Fruit fly (Drosophila melanogaster) whole organism, embryonic: ENCODE results near the gene lok.
A peak's percentile ranks its signal among the peaks of the same experiment; 100 is the strongest.

Experiments
- Bteb2 ChIP-seq: fragments of 200-800 bp; sonication (Bioruptor generic); optimal IDR thresholded peaks from 2 replicates; lab custom pipeline; 2016; ENCODE audit warnings: missing biosample characterization, missing genetic modification characterization
- CG11560 ChIP-seq: fragments of 200-800 bp; sonication (Bioruptor generic); IDR thresholded peaks from 3 replicates; pipeline ENCODE4 v1.3.6; 2022; ENCODE audit warnings: missing biosample characterization, missing genetic modification characterization
- CG12104 ChIP-seq: fragments of 200-800 bp; sonication (Bioruptor generic); optimal IDR thresholded peaks from 3 replicates; lab custom pipeline; 2016; ENCODE audit warnings: missing biosample characterization, missing genetic modification characterization
- CG13775 ChIP-seq: fragments of 200-800 bp; sonication (Bioruptor generic); optimal IDR thresholded peaks from 3 replicates; lab custom pipeline; 2017; ENCODE audit warnings: missing biosample characterization, mild to moderate bottlenecking, missing genetic modification characterization
- CG14050 ChIP-seq: fragments of 200-800 bp; sonication (Bioruptor generic); IDR thresholded peaks from 3 replicates; pipeline ENCODE4 v1.3.6; 2022; ENCODE audit warnings: missing biosample characterization, missing genetic modification characterization
- CG1602 ChIP-seq: fragments of 200-800 bp; sonication (Bioruptor generic); optimal IDR thresholded peaks from 3 replicates; lab custom pipeline; 2016; ENCODE audit warnings: missing biosample characterization, missing genetic modification characterization
- CG16863 ChIP-seq: fragments of 200-800 bp; sonication (Bioruptor generic); optimal IDR thresholded peaks from 3 replicates; lab custom pipeline; 2016; ENCODE audit warnings: missing biosample characterization, missing genetic modification characterization
- CG18476 ChIP-seq: fragments of 200-800 bp; sonication (Bioruptor generic); optimal IDR thresholded peaks from 2 replicates; lab custom pipeline; 2016; ENCODE audit warnings: missing biosample characterization, mild to moderate bottlenecking, missing genetic modification characterization
- CG2202 ChIP-seq: fragments of 200-800 bp; sonication (Bioruptor generic); optimal IDR thresholded peaks from 2 replicates; lab custom pipeline; 2018; ENCODE audit warnings: missing biosample characterization, mild to moderate bottlenecking, missing genetic modification characterization
- CG2712 ChIP-seq: fragments of 200-800 bp; optimal IDR thresholded peaks from 3 replicates; lab custom pipeline; 2019; ENCODE audit warnings: missing biosample characterization, mild to moderate bottlenecking, missing genetic modification characterization, moderate library complexity
- CG2875 ChIP-seq: fragments of 200-800 bp; sonication (Bioruptor generic); optimal IDR thresholded peaks from 2 replicates; lab custom pipeline; 2017; ENCODE audit warnings: missing biosample characterization, mild to moderate bottlenecking, missing genetic modification characterization, missing genetic modification reagents
- CG3163 ChIP-seq: fragments of 200-800 bp; sonication (Bioruptor generic); optimal IDR thresholded peaks from 3 replicates; lab custom pipeline; 2016; ENCODE audit warnings: missing biosample characterization, missing genetic modification characterization
- CG42726 ChIP-seq: fragments of 200-800 bp; sonication (Bioruptor generic); IDR thresholded peaks from 2 replicates; pipeline ENCODE4 v1.3.6; 2022; ENCODE audit warnings: missing biosample characterization, missing genetic modification characterization; ENCODE audit not compliant: partially characterized antibody
- CG4730 ChIP-seq: fragments of 200-800 bp; sonication (Bioruptor generic); IDR thresholded peaks from 2 replicates; pipeline ENCODE4 v1.3.6; 2022; ENCODE audit warnings: missing biosample characterization, missing genetic modification characterization
- CG5953 ChIP-seq: fragments of 200-800 bp; sonication (Bioruptor generic); IDR thresholded peaks from 2 replicates; pipeline ENCODE4 v1.3.6; 2022; ENCODE audit warnings: missing biosample characterization, missing genetic modification characterization
- CG6175 ChIP-seq: fragments of 200-800 bp; sonication (Bioruptor generic); IDR thresholded peaks from 3 replicates; pipeline ENCODE4 v1.3.6; 2022; ENCODE audit warnings: missing biosample characterization, missing genetic modification characterization
- CG6254 ChIP-seq: fragments of 200-800 bp; sonication (Bioruptor generic); optimal IDR thresholded peaks from 3 replicates; lab custom pipeline; 2017; ENCODE audit warnings: mild to moderate bottlenecking, missing biosample characterization, missing genetic modification reagents, missing genetic modification characterization
- CG6683 ChIP-seq: fragments of 200-800 bp; sonication (Bioruptor generic); optimal IDR thresholded peaks from 2 replicates; lab custom pipeline; 2017; ENCODE audit warnings: missing biosample characterization, mild to moderate bottlenecking, missing genetic modification characterization, missing genetic modification reagents
- CG6791 ChIP-seq: fragments of 200-800 bp; sonication (Bioruptor generic); IDR thresholded peaks from 3 replicates; pipeline ENCODE4 v1.3.6; 2022; ENCODE audit warnings: missing biosample characterization, missing genetic modification characterization; ENCODE audit not compliant: partially characterized antibody
- CG7357 ChIP-seq: fragments of 200-800 bp; sonication (Bioruptor generic); IDR thresholded peaks from 3 replicates; pipeline ENCODE4 v1.3.6; 2022; ENCODE audit warnings: missing biosample characterization, missing genetic modification characterization
- CG7745 ChIP-seq: fragments of 200-800 bp; sonication (Bioruptor generic); optimal IDR thresholded peaks from 2 replicates; lab custom pipeline; 2018; ENCODE audit warnings: missing biosample characterization, mild to moderate bottlenecking, missing genetic modification characterization, moderate library complexity
- CG9817 ChIP-seq: fragments of 200-800 bp; sonication (Bioruptor generic); optimal IDR thresholded peaks from 2 replicates; lab custom pipeline; 2018; ENCODE audit warnings: missing biosample characterization, mild to moderate bottlenecking, missing genetic modification characterization, moderate library complexity
- CoRest ChIP-seq: fragments of 200-800 bp; sonication (Bioruptor generic); optimal IDR thresholded peaks from 3 replicates; lab custom pipeline; 2018; ENCODE audit warnings: missing biosample characterization, mild to moderate bottlenecking, missing genetic modification characterization, moderate library complexity
- Dek ChIP-seq: fragments of 200-800 bp; sonication (Bioruptor generic); optimal IDR thresholded peaks from 3 replicates; lab custom pipeline; 2019; ENCODE audit warnings: missing biosample characterization, mild to moderate bottlenecking, missing genetic modification characterization, moderate library complexity
- Dll ChIP-seq: fragments of 200-800 bp; sonication (Bioruptor generic); IDR thresholded peaks from 4 replicates; pipeline ENCODE4 v1.3.6; 2022; ENCODE audit warnings: missing biosample characterization, missing genetic modification characterization; ENCODE audit not compliant: partially characterized antibody
- Elba2 ChIP-seq: fragments of 200-800 bp; sonication (Bioruptor generic); optimal IDR thresholded peaks from 3 replicates; lab custom pipeline; 2016; ENCODE audit warnings: missing biosample characterization, missing genetic modification characterization
- Fer2 ChIP-seq: fragments of 200-800 bp; sonication (Bioruptor generic); optimal IDR thresholded peaks from 2 replicates; lab custom pipeline; 2018; ENCODE audit warnings: missing biosample characterization, mild to moderate bottlenecking, missing genetic modification characterization, moderate library complexity
- Jarid2 ChIP-seq: fragments of 200-800 bp; sonication (Bioruptor generic); optimal IDR thresholded peaks from 3 replicates; lab custom pipeline; 2017; ENCODE audit warnings: mild to moderate bottlenecking, missing biosample characterization, missing genetic modification reagents, missing genetic modification characterization
- Meics ChIP-seq: fragments of 200-800 bp; sonication (Bioruptor generic); optimal IDR thresholded peaks from 2 replicates; lab custom pipeline; 2017; ENCODE audit warnings: missing biosample characterization, mild to moderate bottlenecking, missing genetic modification characterization
- Nf-YB ChIP-seq: fragments of 200-800 bp; sonication (Bioruptor generic); optimal IDR thresholded peaks from 3 replicates; lab custom pipeline; 2019; ENCODE audit warnings: missing biosample characterization, mild to moderate bottlenecking, missing genetic modification characterization, moderate library complexity
- Sox100B ChIP-seq: fragments of 200-800 bp; sonication (Bioruptor generic); optimal IDR thresholded peaks from 3 replicates; lab custom pipeline; 2018; ENCODE audit warnings: missing biosample characterization, mild to moderate bottlenecking, missing genetic modification characterization
- aop ChIP-seq: fragments of 200-800 bp; sonication (Bioruptor generic); IDR thresholded peaks from 2 replicates; pipeline ENCODE4 v1.3.6; 2022; ENCODE audit warnings: missing biosample characterization, missing genetic modification characterization
- ap ChIP-seq: fragments of 200-800 bp; sonication (Bioruptor generic); IDR thresholded peaks from 2 replicates; pipeline ENCODE4 v1.3.6; 2022; ENCODE audit warnings: missing biosample characterization, missing genetic modification characterization
- az2 ChIP-seq: fragments of 200-800 bp; sonication (Bioruptor generic); optimal IDR thresholded peaks from 3 replicates; lab custom pipeline; 2016; ENCODE audit warnings: missing biosample characterization, missing genetic modification characterization
- cg ChIP-seq: fragments of 200-800 bp; sonication (Bioruptor generic); optimal IDR thresholded peaks from 3 replicates; lab custom pipeline; 2019; ENCODE audit warnings: missing biosample characterization, mild to moderate bottlenecking, missing genetic modification characterization, moderate library complexity
- crp ChIP-seq, 2 experiments: fragments of 200-800 bp; sonication (Bioruptor generic); optimal IDR thresholded peaks; 2 replicates in 1 of 2; 3 replicates in 1 of 2; lab custom pipeline; 2017; ENCODE audit warnings: missing biosample characterization in 2 of 2, missing genetic modification characterization in 2 of 2, mild to moderate bottlenecking in 1 of 2, moderate library complexity in 1 of 2
- da ChIP-seq: fragments of 200-800 bp; sonication (Bioruptor generic); optimal IDR thresholded peaks from 2 replicates; lab custom pipeline; 2016; ENCODE audit warnings: missing biosample characterization, missing genetic modification characterization
- fd96Cb ChIP-seq: fragments of 200-800 bp; sonication (Bioruptor generic); optimal IDR thresholded peaks from 2 replicates; lab custom pipeline; 2018; ENCODE audit warnings: missing biosample characterization, mild to moderate bottlenecking, missing genetic modification characterization, moderate library complexity
- fu2 ChIP-seq: fragments of 200-800 bp; sonication (Bioruptor generic); optimal IDR thresholded peaks from 2 replicates; lab custom pipeline; 2016; ENCODE audit warnings: missing biosample characterization, missing genetic modification characterization
- h ChIP-seq: fragments of >200 bp; optimal IDR thresholded peaks from 2 replicates; lab custom pipeline; 2017
- pum ChIP-seq: fragments of 200-800 bp; sonication (Bioruptor generic); optimal IDR thresholded peaks from 2 replicates; lab custom pipeline; 2016; ENCODE audit warnings: missing biosample characterization, missing genetic modification characterization
- rib ChIP-seq: fragments of 200-800 bp; sonication (Bioruptor generic); IDR thresholded peaks from 2 replicates; pipeline ENCODE4 v1.3.6; 2022; ENCODE audit warnings: missing biosample characterization, missing genetic modification characterization
- sd ChIP-seq: fragments of 200-800 bp; sonication (Bioruptor generic); optimal IDR thresholded peaks from 3 replicates; lab custom pipeline; 2018; ENCODE audit warnings: missing biosample characterization, mild to moderate bottlenecking, missing genetic modification characterization, moderate library complexity
- sim ChIP-seq: fragments of 200-800 bp; sonication (Bioruptor generic); IDR thresholded peaks from 2 replicates; pipeline ENCODE4 v1.3.6; 2022; ENCODE audit warnings: missing biosample characterization, missing genetic modification characterization
- sisA ChIP-seq: fragments of 200-800 bp; sonication (Bioruptor generic); IDR thresholded peaks from 2 replicates; pipeline ENCODE4 v1.3.6; 2022; ENCODE audit warnings: missing biosample characterization, missing genetic modification characterization
- slou ChIP-seq: fragments of 200-800 bp; sonication (Bioruptor generic); optimal IDR thresholded peaks from 3 replicates; lab custom pipeline; 2016; ENCODE audit warnings: missing biosample characterization, missing genetic modification characterization
- sr ChIP-seq: fragments of 200-800 bp; sonication (Bioruptor generic); IDR thresholded peaks from 3 replicates; pipeline ENCODE4 v1.3.6; 2022; ENCODE audit warnings: missing biosample characterization, missing genetic modification characterization
- trem ChIP-seq: fragments of 200-800 bp; optimal IDR thresholded peaks from 3 replicates; lab custom pipeline; 2019; ENCODE audit warnings: missing biosample characterization, mild to moderate bottlenecking, missing genetic modification characterization, moderate library complexity
- ttk ChIP-seq: fragments of 200-800 bp; sonication (Bioruptor generic); IDR thresholded peaks from 2 replicates; pipeline ENCODE4 v2.1.2; 2022; ENCODE audit warnings: missing biosample characterization, missing genetic modification characterization
- vvl ChIP-seq: fragments of 200-800 bp; sonication (Bioruptor generic); IDR thresholded peaks from 2 replicates; pipeline ENCODE4 v1.3.6; 2022; ENCODE audit warnings: missing biosample characterization, missing genetic modification characterization

Gene lok

dm6 chr2L:20061018-20061657, at the start of gene lok, which contains the start of gene barr (continued):
- TF ChIP-seq Meics, result peak; percentile 42
- peak; percentile 13 for TF ChIP-seq CG3163 (GFP tag; lab: Kevin White, UChicago)
- no peak for TF ChIP-seq CG14050 (GFP tag; lab: Robert Waterston, UW)
- TF ChIP-seq ttk (GFP tag; lab: Robert Waterston, UW), result no peak
- TF ChIP-seq Sox100B (GFP tag; lab: Kevin White, UChicago), result no peak
- TF ChIP-seq CG6254, result no peak
- no peak for TF ChIP-seq Elba2 (GFP tag; lab: Kevin White, UChicago)
- 0 out of 2 replicates have a peak, but pooled peaks have one; percentile 23 for TF ChIP-seq vvl (GFP tag; lab: Robert Waterston, UW)
- peak; percentile 29 for TF ChIP-seq CG2875 (GFP tag; lab: Kevin White, UChicago)
- no peak for TF ChIP-seq sim (GFP tag; lab: Robert Waterston, UW)
- TF ChIP-seq az2 (GFP tag; lab: Kevin White, UChicago), result peak; percentile 59
- no peak for TF ChIP-seq CG6175 (GFP tag; lab: Robert Waterston, UW)
- TF ChIP-seq Nf-YB (GFP tag; lab: Kevin White, UChicago), result no peak
- no peak for TF ChIP-seq CG42726 (GFP tag; lab: Robert Waterston, UW)
- TF ChIP-seq pum (GFP tag; lab: Kevin White, UChicago), result peak; percentile 67
- TF ChIP-seq CG11560 (tag; lab: Robert Waterston, UW), result no peak
- no peak for TF ChIP-seq aop (GFP tag; lab: Robert Waterston, UW)
- TF ChIP-seq CG6683 (GFP tag; lab: Kevin White, UChicago), result no peak
- no peak for TF ChIP-seq Dll
- TF ChIP-seq sisA (GFP tag; lab: Robert Waterston, UW), result no peak; the same call in 1 of the 2 replicates
- TF ChIP-seq Fer2 (tag; lab: Kevin White, UChicago), result peak; percentile 21
- peak; percentile 65 for TF ChIP-seq CG9817 (tag; lab: Kevin White, UChicago)
- TF ChIP-seq Jarid2, result no peak
- TF ChIP-seq Dek (tag; lab: Kevin White, UChicago), result peak; percentile 19
- no peak for TF ChIP-seq ap (GFP tag; lab: Robert Waterston, UW)
- peak; percentile 60 for TF ChIP-seq CG2712
- peak; percentile 53 for TF ChIP-seq CG1602 (GFP tag; lab: Kevin White, UChicago)
- no peak for TF ChIP-seq CG2202 (tag; lab: Kevin White, UChicago)
- TF ChIP-seq da (GFP tag; lab: Kevin White, UChicago), result no peak
- TF ChIP-seq cg (GFP tag; lab: Kevin White, UChicago), result peak; percentile 65
- peak; percentile 83 for TF ChIP-seq CoRest (tag; lab: Kevin White, UChicago)
- TF ChIP-seq slou (GFP tag; lab: Kevin White, UChicago), result peak; percentile 77
- peak; percentile 57 for TF ChIP-seq Bteb2 (GFP tag; lab: Kevin White, UChicago)
- peak; percentile 71 for TF ChIP-seq CG13775
- peak; percentile 42 for TF ChIP-seq CG16863 (GFP tag; lab: Kevin White, UChicago)
- TF ChIP-seq CG4730, result no peak
- peak; percentile 80 for TF ChIP-seq sd (tag; lab: Kevin White, UChicago)
- TF ChIP-seq h (lab: Kevin White, UChicago), result no peak
- peak; percentile 45 for TF ChIP-seq fu2 (GFP tag; lab: Kevin White, UChicago)
- no peak for TF ChIP-seq rib
- TF ChIP-seq CG7357 (GFP tag; lab: Robert Waterston, UW), result 0 out of 3 replicates have a peak, but pooled peaks have one; percentile 36
- peak in 1 of 2 experiments; percentile 9 for TF ChIP-seq crp (GFP tag; optimal IDR thresholded peaks at IDR 0.05; lab: Kevin White, UChicago)
- peak; percentile 60 for TF ChIP-seq CG18476 (GFP tag; lab: Kevin White, UChicago)
- no peak for TF ChIP-seq CG5953 (GFP tag; lab: Robert Waterston, UW)
- TF ChIP-seq CG6791 (GFP tag; lab: Robert Waterston, UW), result no peak
- peak; percentile 19 for TF ChIP-seq fd96Cb (tag; lab: Kevin White, UChicago)
- no peak for TF ChIP-seq sr (GFP tag; lab: Robert Waterston, UW)
- no peak for TF ChIP-seq CG7745
- peak; percentile 55 for TF ChIP-seq CG12104 (GFP tag; lab: Kevin White, UChicago)
- TF ChIP-seq trem (tag; lab: Kevin White, UChicago), result peak; percentile 19
